Fruit fly (Drosophila melanogaster): ENCODE results near the gene CG7341.

The CG7341 gene

dm6 chr3L:18148418-18148973 lies 35.7 kb downstream of the CG7341 start, which contains the start of gene CG7330 (continued):
- TF ChIP-seq CG7556 (GFP tag; optimal IDR thresholded peaks at IDR 0.05) (peak; percentile 97), pros (GFP tag; optimal IDR thresholded peaks at IDR 0.05) (no peak), CG15073 (GFP tag; optimal IDR thresholded peaks at IDR 0.05) (no peak), Dip2 (GFP tag; IDR thresholded peaks at IDR 0.05) (no peak), HLH54F (GFP tag; optimal IDR thresholded peaks at IDR 0.05) (peak; percentile 31), cwo (GFP tag; optimal IDR thresholded peaks at IDR 0.05) (peak; percentile 92), sug (tag; optimal IDR thresholded peaks at IDR 0.05) (peak; percentile 88), CG9797 (GFP tag; optimal IDR thresholded peaks at IDR 0.05) (no peak), shn (GFP tag; optimal IDR thresholded peaks at IDR 0.05) (peak; percentile 24), Ptx1 (GFP tag; IDR thresholded peaks at IDR 0.05) (peak; percentile 94), gcm2 (GFP tag; optimal IDR thresholded peaks at IDR 0.05) (peak; percentile 29), CG15479 (GFP tag; optimal IDR thresholded peaks at IDR 0.05) (no peak), unpg (GFP tag; optimal IDR thresholded peaks at IDR 0.05) (peak; percentile 92), NfI (GFP tag; optimal IDR thresholded peaks at IDR 0.05) (peak; percentile 86), psq (GFP tag; optimal IDR thresholded peaks at IDR 0.05) (peak; percentile 68), CG1602 (GFP tag; optimal IDR thresholded peaks at IDR 0.05) (peak; percentile 81), Lim3 (GFP tag; IDR thresholded peaks at IDR 0.05) (0 out of 2 replicates have a peak, but pooled peaks have one; percentile 44), E2f2 (GFP tag; IDR thresholded peaks at IDR 0.05) (peak; percentile 66), bigmax (GFP tag; optimal IDR thresholded peaks at IDR 0.05) (no peak), CG4328 (GFP tag; optimal IDR thresholded peaks at IDR 0.05) (peak; percentile 86), CG4282 (GFP tag; optimal IDR thresholded peaks at IDR 0.05) (no peak), CG17612 (GFP tag; IDR thresholded peaks at IDR 0.05) (no peak; the same call in 1 of the 2 replicates), sens-2 (GFP tag; IDR thresholded peaks at IDR 0.05) (peak; percentile 24; the same call in 1 of the 2 replicates), CG7271 (tag; optimal IDR thresholded peaks at IDR 0.05) (no peak), CG42726 (GFP tag; IDR thresholded peaks at IDR 0.05; ENCODE audit: partially characterized antibody) (no peak), Rx (GFP tag; IDR thresholded peaks at IDR 0.05) (peak; percentile 68), CG11696 (GFP tag; IDR thresholded peaks at IDR 0.05) (peak; percentile 51), Fer2 (tag; optimal IDR thresholded peaks at IDR 0.05) (peak; percentile 84), Eip74EF (GFP tag; optimal IDR thresholded peaks at IDR 0.05) (peak in 1 of 2 experiments; percentile 95), Abd-B (GFP tag; optimal IDR thresholded peaks at IDR 0.05) (peak; percentile 92), CG11398 (GFP tag; optimal IDR thresholded peaks at IDR 0.05) (no peak), Bteb2 (GFP tag; optimal IDR thresholded peaks at IDR 0.05) (peak; percentile 66), CG11093 (GFP tag; IDR thresholded peaks at IDR 0.05) (peak; percentile 87), Tbp (GFP tag; optimal IDR thresholded peaks at IDR 0.05) (no peak), chm (GFP tag; IDR thresholded peaks at IDR 0.05) (no peak), CG6689 (GFP tag; IDR thresholded peaks at IDR 0.05) (peak; percentile 92), Fer3 (tag; optimal IDR thresholded peaks at IDR 0.05) (peak; percentile 89), CG13894 (tag; optimal IDR thresholded peaks at IDR 0.05) (peak; percentile 29), Dip3 (GFP tag; optimal IDR thresholded peaks at IDR 0.05) (peak; percentile 55), inv (GFP tag; IDR thresholded peaks at IDR 0.05; ENCODE audit: partially characterized antibody) (no peak), her (GFP tag; optimal IDR thresholded peaks at IDR 0.05) (no peak), CG15696 (tag; optimal IDR thresholded peaks at IDR 0.05) (peak; percentile 54), CG13424 (tag; optimal IDR thresholded peaks at IDR 0.05) (peak; percentile 96), Mes4 (GFP tag; optimal IDR thresholded peaks at IDR 0.05) (no peak), C15 (GFP tag; IDR thresholded peaks at IDR 0.05) (peak; percentile 71; the same call in 2 of the 3 replicates), CG6854 (GFP tag; optimal IDR thresholded peaks at IDR 0.05) (peak; percentile 90), CG10267 (tag; optimal IDR thresholded peaks at IDR 0.05) (peak; percentile 83), HmgZ (tag; optimal IDR thresholded peaks at IDR 0.05) (peak; percentile 93), zfh1 (GFP tag; IDR thresholded peaks at IDR 0.05) (peak; percentile 57; the same call in 2 of the 3 replicates), peb (GFP tag; IDR thresholded peaks at IDR 0.05) (peak; percentile 68; the same call in 1 of the 2 replicates)

Data from whole organism, embryonic.